Worm (Caenorhabditis elegans) whole organism, L2 larva: ENCODE measurements around the gene msp-142.
A peak's percentile ranks its signal among the peaks of the same experiment; 100 is the strongest.

Experiments used
- C34F6.9 ChIP-seq: fragments of 150-350 bp; optimal IDR thresholded peaks from 2 replicates; lab custom pipeline; 2014; ENCODE audit warnings: missing biosample characterization, missing genetic modification characterization
- F13H6.1 ChIP-seq: sonication (generic microtip); optimal IDR thresholded peaks from 2 replicates; lab custom pipeline; 2016; ENCODE audit warnings: missing genetic modification characterization, missing compliant biosample characterization
- R02D3.7 ChIP-seq: fragments of 150-350 bp; optimal IDR thresholded peaks from 2 replicates; lab custom pipeline; 2014; ENCODE audit warnings: missing biosample characterization, missing genetic modification characterization
- Y55F3AM.14 ChIP-seq: fragments of 200-800 bp; sonication (Bioruptor generic); optimal IDR thresholded peaks from 2 replicates; lab custom pipeline; 2018; ENCODE audit warnings: mild to moderate bottlenecking, missing genetic modification characterization, missing compliant biosample characterization
- ZK546.5 ChIP-seq: sonication (generic microtip); optimal IDR thresholded peaks from 2 replicates; lab custom pipeline; 2017; ENCODE audit warnings: missing biosample characterization, missing genetic modification characterization
- alr-1 ChIP-seq: fragments of 150-350 bp; optimal IDR thresholded peaks from 2 replicates; lab custom pipeline; 2014; ENCODE audit warnings: missing biosample characterization, missing genetic modification characterization
- ama-1 ChIP-seq: fragments of 150-350 bp; optimal IDR thresholded peaks from 2 replicates; lab custom pipeline; 2018; ENCODE audit warnings: inconsistent platforms
- blmp-1 ChIP-seq: sonication (generic microtip); optimal IDR thresholded peaks from 2 replicates; lab custom pipeline; 2017; ENCODE audit warnings: missing genetic modification characterization, mild to moderate bottlenecking, missing compliant biosample characterization, antibody characterized with exemption, moderate library complexity; ENCODE audit not compliant: insufficient read depth
- ceh-16 ChIP-seq: fragments of 150-350 bp; optimal IDR thresholded peaks from 2 replicates; lab custom pipeline; 2014; ENCODE audit warnings: missing biosample characterization, missing genetic modification characterization
- ceh-82 ChIP-seq: fragments of 150-350 bp; optimal IDR thresholded peaks from 2 replicates; lab custom pipeline; 2014; ENCODE audit warnings: missing biosample characterization, missing genetic modification characterization
- crh-2 ChIP-seq: sonication (generic microtip); optimal IDR thresholded peaks from 2 replicates; lab custom pipeline; 2017; ENCODE audit warnings: missing biosample characterization, missing genetic modification characterization
- dmd-4 ChIP-seq: sonication (generic microtip); optimal IDR thresholded peaks from 2 replicates; lab custom pipeline; 2017; ENCODE audit warnings: missing biosample characterization, missing genetic modification characterization
- egl-27 ChIP-seq: sonication (generic microtip); optimal IDR thresholded peaks from 3 replicates; lab custom pipeline; 2017; ENCODE audit warnings: missing biosample characterization, missing genetic modification reagents, missing genetic modification characterization
- elt-1 ChIP-seq: fragments of 150-350 bp; optimal IDR thresholded peaks from 2 replicates; lab custom pipeline; 2014; ENCODE audit warnings: missing biosample characterization, missing genetic modification characterization
- elt-3 ChIP-seq: sonication (generic microtip); optimal IDR thresholded peaks from 2 replicates; lab custom pipeline; 2017; ENCODE audit warnings: missing biosample characterization, missing genetic modification characterization
- gmeb-1 ChIP-seq: fragments of 150-350 bp; optimal IDR thresholded peaks from 2 replicates; lab custom pipeline; 2014; ENCODE audit warnings: missing biosample characterization, missing genetic modification characterization
- lin-11 ChIP-seq: fragments of 150-350 bp; sonication (generic microtip); optimal IDR thresholded peaks from 2 replicates; lab custom pipeline; 2014; ENCODE audit warnings: missing biosample characterization, missing genetic modification characterization, inconsistent platforms, mixed read lengths
- lin-13 ChIP-seq: fragments of 150-350 bp; optimal IDR thresholded peaks from 2 replicates; lab custom pipeline; 2014; ENCODE audit warnings: missing biosample characterization, missing genetic modification reagents, missing genetic modification characterization
- lin-39 ChIP-seq: fragments of 150-350 bp; optimal IDR thresholded peaks from 2 replicates; lab custom pipeline; 2014; ENCODE audit warnings: missing biosample characterization, missing genetic modification reagents, missing genetic modification characterization
- lsy-2 ChIP-seq, 2 experiments: fragments of 150-350 bp in 1 of 2; sonication (generic microtip) in 1 of 2; optimal IDR thresholded peaks; 2 replicates each; lab custom pipeline; 2014 to 2017; ENCODE audit warnings: missing biosample characterization in 2 of 2, missing genetic modification characterization in 2 of 2
- mbf-1 ChIP-seq: sonication (generic microtip); optimal IDR thresholded peaks from 2 replicates; lab custom pipeline; 2017; ENCODE audit warnings: missing biosample characterization, missing genetic modification characterization
- nhr-10 ChIP-seq: sonication (generic microtip); optimal IDR thresholded peaks from 2 replicates; lab custom pipeline; 2017; ENCODE audit warnings: missing biosample characterization, missing genetic modification characterization
- nhr-11 ChIP-seq: fragments of 150-350 bp; optimal IDR thresholded peaks from 2 replicates; lab custom pipeline; 2014; ENCODE audit warnings: missing biosample characterization, missing genetic modification characterization
- nhr-12 ChIP-seq: fragments of 150-350 bp; optimal IDR thresholded peaks from 2 replicates; lab custom pipeline; 2014; ENCODE audit warnings: missing biosample characterization, missing genetic modification characterization
- nhr-129 ChIP-seq: fragments of 150-350 bp; optimal IDR thresholded peaks from 2 replicates; lab custom pipeline; 2014; ENCODE audit warnings: missing biosample characterization, missing genetic modification characterization
- nhr-21 ChIP-seq: fragments of 150-350 bp; optimal IDR thresholded peaks from 2 replicates; lab custom pipeline; 2014; ENCODE audit warnings: missing biosample characterization, missing genetic modification characterization
- nhr-23 ChIP-seq: fragments of 150-350 bp; optimal IDR thresholded peaks from 2 replicates; lab custom pipeline; 2014; ENCODE audit warnings: missing biosample characterization, missing genetic modification reagents, missing genetic modification characterization
- nhr-237 ChIP-seq: fragments of 150-350 bp; optimal IDR thresholded peaks from 2 replicates; lab custom pipeline; 2014; ENCODE audit warnings: missing biosample characterization, missing genetic modification characterization
- nhr-25 ChIP-seq: fragments of 150-350 bp; sonication (generic microtip); optimal IDR thresholded peaks from 3 replicates; lab custom pipeline; 2014; ENCODE audit warnings: missing biosample characterization, missing genetic modification characterization
- nhr-6 ChIP-seq: fragments of 150-350 bp; optimal IDR thresholded peaks from 2 replicates; lab custom pipeline; 2014; ENCODE audit warnings: missing biosample characterization, missing genetic modification characterization
- nhr-77 ChIP-seq: fragments of 150-350 bp; optimal IDR thresholded peaks from 2 replicates; lab custom pipeline; 2014; ENCODE audit warnings: missing biosample characterization, missing genetic modification characterization
- peb-1 ChIP-seq: fragments of 150-350 bp; optimal IDR thresholded peaks from 2 replicates; lab custom pipeline; 2014; ENCODE audit warnings: missing biosample characterization, missing genetic modification characterization
- skn-1 ChIP-seq: sonication (generic microtip); optimal IDR thresholded peaks from 2 replicates; lab custom pipeline; 2017; ENCODE audit warnings: missing biosample characterization, missing genetic modification characterization
- sma-9 ChIP-seq, 2 experiments: fragments of 150-350 bp in 1 of 2; sonication (generic microtip) in 1 of 2; optimal IDR thresholded peaks; 2 replicates each; lab custom pipeline; 2014 to 2016; ENCODE audit warnings: missing genetic modification characterization in 2 of 2, mild to moderate bottlenecking in 1 of 2, missing biosample characterization in 1 of 2, missing compliant biosample characterization in 1 of 2, missing genetic modification reagents in 1 of 2, moderate library complexity in 1 of 2
- snpc-4 ChIP-seq: fragments of 150-350 bp; optimal IDR thresholded peaks from 2 replicates; lab custom pipeline; 2014; ENCODE audit warnings: missing biosample characterization, missing genetic modification characterization
- unc-39 ChIP-seq: fragments of 150-350 bp; optimal IDR thresholded peaks from 2 replicates; lab custom pipeline; 2014; ENCODE audit warnings: missing biosample characterization, missing genetic modification characterization
- unc-55 ChIP-seq: fragments of 150-350 bp; sonication (generic microtip); optimal IDR thresholded peaks from 3 replicates; lab custom pipeline; 2014; ENCODE audit warnings: missing biosample characterization, missing genetic modification reagents, missing genetic modification characterization
- unc-62 ChIP-seq: fragments of 150-350 bp; optimal IDR thresholded peaks from 2 replicates; lab custom pipeline; 2014; ENCODE audit warnings: missing biosample characterization, missing genetic modification reagents, missing genetic modification characterization
- zag-1 ChIP-seq: fragments of 150-350 bp; optimal IDR thresholded peaks from 2 replicates; lab custom pipeline; 2014; ENCODE audit warnings: missing biosample characterization, missing genetic modification characterization
- ztf-1 ChIP-seq: fragments of 200-800 bp; sonication (Bioruptor generic); conservative IDR thresholded peaks from 2 replicates; pipeline ENCODE4 v1.3.6; 2022; ENCODE audit warnings: missing genetic modification characterization, missing compliant biosample characterization
- ztf-11 ChIP-seq: sonication (generic microtip); optimal IDR thresholded peaks from 2 replicates; lab custom pipeline; 2017; ENCODE audit warnings: missing biosample characterization, missing genetic modification characterization

Gene msp-142

DNA sequence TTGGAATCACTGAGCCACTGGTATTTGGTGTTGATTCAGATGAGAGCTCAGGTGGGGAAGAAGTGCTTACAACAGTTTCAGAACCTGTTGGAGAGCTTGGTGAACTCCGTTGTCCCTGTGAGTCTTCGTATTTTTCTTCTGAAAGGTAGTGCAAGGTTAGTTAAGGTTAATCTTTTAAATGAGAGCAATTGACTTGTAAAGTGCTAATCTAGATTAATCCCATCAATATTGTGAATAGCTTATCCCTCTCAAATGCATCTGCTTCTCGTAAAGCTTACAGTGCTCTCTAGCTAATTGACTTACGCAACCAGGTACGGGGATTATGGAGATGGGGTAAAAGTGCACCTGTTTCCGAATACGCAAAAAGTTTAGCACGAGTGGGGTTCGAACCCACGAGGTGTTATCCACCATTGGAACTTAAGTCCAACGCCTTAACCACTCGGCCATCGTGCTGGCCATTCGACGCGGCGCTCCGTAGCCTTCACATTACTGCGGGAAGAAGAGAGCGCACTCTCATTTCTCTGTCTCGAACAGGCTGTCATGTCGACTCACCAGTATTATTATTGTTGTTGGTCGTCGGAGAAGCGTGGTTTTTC, 25.1 kb upstream of the msp-142 start (continued):
- TF ChIP-seq ztf-1: no peak
- no peak for TF ChIP-seq ceh-16
- TF ChIP-seq nhr-21: no peak
- TF ChIP-seq nhr-25 (tag; lab: Kevin White, UChicago): no peak
- TF ChIP-seq ZK546.5 (tag; lab: Kevin White, UChicago): no peak

DNA sequence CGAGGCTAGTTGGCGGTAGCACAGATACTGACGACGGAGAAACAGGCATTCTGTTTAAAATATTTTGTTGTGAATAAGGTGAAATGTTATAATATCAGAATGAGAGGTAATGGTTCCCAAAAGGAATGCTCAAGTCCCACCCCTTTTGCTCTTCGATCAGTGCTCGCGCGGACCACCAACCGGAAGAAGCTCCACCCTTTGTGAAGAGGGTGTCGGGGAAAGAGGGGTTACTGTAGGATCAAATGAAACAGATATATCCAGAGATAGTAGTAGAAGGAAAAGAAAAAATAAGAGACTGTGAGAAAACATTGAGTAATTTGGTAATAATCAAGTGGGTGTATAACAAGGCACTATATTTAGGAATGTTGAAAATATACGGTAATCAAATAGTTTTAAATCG, 23.6 kb upstream of the msp-142 start, which contains the start of the genes dmd-5 and F10C1.1:
Gene dmd-5, minus strand, starts transcription at position 101 of the 400 bp plus-strand sequence.
Gene F10C1.1, plus strand, starts transcription at position 110 of the 400 bp plus-strand sequence.
- TF ChIP-seq elt-1 (tag; lab: Kevin White, UChicago) (no peak), nhr-23 (no peak), Y55F3AM.14 (GFP tag; lab: Kevin White, UChicago) (no peak), nhr-6 (tag; lab: Kevin White, UChicago) (no peak), lsy-2 (tag; optimal IDR thresholded peaks at IDR 0.05; lab: Kevin White, UChicago) (no peak), lin-11 (tag; lab: Kevin White, UChicago) (no peak), nhr-129 (tag; lab: Kevin White, UChicago) (no peak), nhr-12 (tag; lab: Kevin White, UChicago) (no peak), ztf-11 (tag; lab: Kevin White, UChicago) (no peak)

DNA sequence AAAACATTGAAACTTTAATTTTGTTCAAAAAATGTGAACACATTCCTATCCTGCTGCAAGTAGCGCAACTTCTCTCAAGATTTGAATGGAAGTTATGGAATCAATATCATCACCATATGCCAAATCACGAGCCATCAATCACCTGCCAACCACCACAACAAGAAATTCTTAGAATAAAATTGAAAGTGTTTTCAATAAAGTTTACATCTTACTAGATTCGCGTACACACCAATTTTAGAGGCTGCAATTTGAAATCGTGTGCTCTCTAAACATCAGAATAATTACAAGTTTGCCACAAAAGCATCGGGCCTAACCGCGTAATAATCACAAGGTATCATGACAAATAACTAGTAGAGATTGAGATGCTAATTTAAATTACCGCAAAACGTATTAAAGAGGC, 22.8 kb upstream of the msp-142 start:
- TF ChIP-seq unc-39 (tag; lab: Kevin White, UChicago) (no peak), lsy-2 (tag; optimal IDR thresholded peaks at IDR 0.05; lab: Kevin White, UChicago) (no peak), zag-1 (tag; lab: Kevin White, UChicago) (no peak), nhr-237 (no peak), nhr-6 (tag; lab: Kevin White, UChicago) (no peak), F13H6.1 (tag; lab: Kevin White, UChicago) (no peak), nhr-21 (no peak), ceh-16 (no peak), ztf-1 (no peak), R02D3.7 (tag; lab: Kevin White, UChicago) (no peak), nhr-77 (tag; lab: Kevin White, UChicago) (no peak), mbf-1 (no peak), nhr-25 (tag; lab: Kevin White, UChicago) (no peak), elt-1 (tag; lab: Kevin White, UChicago) (no peak), lin-11 (tag; lab: Kevin White, UChicago) (no peak), blmp-1 (no peak), lin-13 (GFP tag; lab: Kevin White, UChicago) (no peak), C34F6.9 (no peak), lin-39 (no peak), gmeb-1 (tag; lab: Kevin White, UChicago) (no peak)

DNA sequence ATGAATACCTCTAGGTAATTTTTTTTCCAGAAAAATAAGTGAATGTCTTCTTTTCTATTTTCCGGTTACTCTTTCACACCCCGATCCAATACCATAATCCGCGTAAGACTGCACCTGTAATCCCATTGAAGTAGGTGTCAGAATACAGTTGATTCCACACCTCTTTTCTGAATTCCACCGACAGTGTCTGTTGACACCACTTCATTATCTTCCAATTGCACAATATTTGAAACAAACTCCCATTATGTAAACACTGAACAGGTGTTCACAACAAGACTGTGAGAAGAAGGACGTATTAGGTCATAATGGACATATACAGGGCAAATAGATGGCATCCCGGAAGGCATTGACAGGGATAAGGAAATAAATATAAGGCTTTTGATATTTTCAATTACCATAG, 20.4 kb upstream of the msp-142 start:
- TF ChIP-seq nhr-6 (tag; lab: Kevin White, UChicago) (no peak), Y55F3AM.14 (GFP tag; lab: Kevin White, UChicago) (no peak), ceh-16 (no peak)

- TF ChIP-seq dmd-4 (no peak), nhr-23 (no peak), lin-13 (GFP tag; lab: Kevin White, UChicago) (no peak), nhr-10 (tag; lab: Kevin White, UChicago) (no peak), zag-1 (tag; lab: Kevin White, UChicago) (peak; percentile 74), ama-1 (lab: Kevin White, UChicago) (no peak), ztf-1 (no peak), lin-39 (no peak), snpc-4 (tag; lab: Kevin White, UChicago) (no peak), Y55F3AM.14 (GFP tag; lab: Kevin White, UChicago) (no peak), egl-27 (no peak), F13H6.1 (tag; lab: Kevin White, UChicago) (peak; percentile 48), alr-1 (no peak), nhr-77 (tag; lab: Kevin White, UChicago) (no peak), sma-9 (GFP tag; optimal IDR thresholded peaks at IDR 0.05; lab: Kevin White, UChicago) (peak; percentile 31), sma-9 (tag; optimal IDR thresholded peaks at IDR 0.05; lab: Kevin White, UChicago) (no peak), mbf-1 (no peak), nhr-12 (tag; lab: Kevin White, UChicago) (no peak), nhr-11 (tag; lab: Kevin White, UChicago) (no peak), lsy-2 (tag; optimal IDR thresholded peaks at IDR 0.05; lab: Kevin White, UChicago) (peak in 1 of 2 experiments; percentile 50), elt-3 (tag; lab: Kevin White, UChicago) (no peak), C34F6.9 (peak; percentile 57), nhr-237 (no peak), ceh-82 (no peak), unc-39 (tag; lab: Kevin White, UChicago) (no peak), ztf-11 (tag; lab: Kevin White, UChicago) (no peak), skn-1 (tag; lab: Kevin White, UChicago) (no peak), nhr-6 (tag; lab: Kevin White, UChicago) (no peak), unc-55 (GFP tag; lab: Kevin White, UChicago) (peak; percentile 60), unc-62 (GFP tag; lab: Kevin White, UChicago) (no peak), nhr-25 (tag; lab: Kevin White, UChicago) (no peak), peb-1 (tag; lab: Kevin White, UChicago) (no peak), crh-2 (tag; lab: Kevin White, UChicago) (no peak), lin-11 (tag; lab: Kevin White, UChicago) (no peak), ceh-16 (no peak)
Observed at ce11 chrII:5779866-5780265, 17.9 kb upstream of the msp-142 start.
